Fruit fly (Drosophila melanogaster): ENCODE results near the gene CG33116.

DNA sequence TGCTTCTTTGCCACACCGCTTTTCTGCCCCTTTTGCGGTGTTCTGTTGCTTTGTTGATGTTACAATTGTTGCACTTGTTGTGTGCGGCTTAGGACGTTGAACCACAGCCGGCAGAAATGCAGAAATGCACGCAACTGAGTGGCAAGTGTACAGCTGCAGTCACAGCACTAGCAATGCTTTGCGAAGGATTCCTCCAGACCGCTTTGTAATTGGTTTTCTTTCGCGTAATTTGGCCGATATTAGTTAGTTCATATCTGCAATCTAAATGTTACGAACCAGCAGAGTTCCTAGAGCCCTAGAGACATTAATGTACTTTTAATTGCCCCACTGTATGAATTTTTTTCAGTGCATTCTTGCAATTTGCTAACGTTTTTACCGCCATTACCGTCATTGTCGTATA lies 41.1 kb downstream of the CG33116 start:
- TF ChIP-seq EcR (GFP tag; optimal IDR thresholded peaks at IDR 0.05) (peak; percentile 93), Ets98B (GFP tag; IDR thresholded peaks at IDR 0.05) (no peak), CG17806 (tag; optimal IDR thresholded peaks at IDR 0.05) (peak; percentile 60), Pif1B (GFP tag; optimal IDR thresholded peaks at IDR 0.05) (peak; percentile 39), fd96Ca (GFP tag; IDR thresholded peaks at IDR 0.05) (peak; percentile 77), CG4496 (GFP tag; IDR thresholded peaks at IDR 0.05) (peak; percentile 77), CG8159 (tag; optimal IDR thresholded peaks at IDR 0.05) (peak; percentile 42)

Data from whole organism, pupa.